Fruit fly (Drosophila melanogaster): ENCODE measurements around the gene ND-B14.5A.
A peak's percentile ranks its signal among the peaks of the same experiment; 100 is the strongest.

ND-B14.5A gene

dm6 chrX:2166129-2166528 is 6.2 kb upstream of the ND-B14.5A start (continued):
- TF ChIP-seq chif (GFP tag; optimal IDR thresholded peaks at IDR 0.05) (peak in 1 of 2 experiments; percentile 51), CG15479 (GFP tag; optimal IDR thresholded peaks at IDR 0.05) (no peak), CG7372 (GFP tag; IDR thresholded peaks at IDR 0.05) (no peak), btn (GFP tag; optimal IDR thresholded peaks at IDR 0.05) (peak; percentile 46), maf-S (GFP tag; optimal IDR thresholded peaks at IDR 0.05) (no peak), CG6689 (GFP tag; IDR thresholded peaks at IDR 0.05) (peak; percentile 45; the same call in 1 of the 2 replicates), CG14050 (GFP tag; IDR thresholded peaks at IDR 0.05) (peak; percentile 50; the same call in 2 of the 3 replicates), Vsx1 (GFP tag; optimal IDR thresholded peaks at IDR 0.05) (no peak), lola (GFP tag; optimal IDR thresholded peaks at IDR 0.05) (no peak), MTF-1 (GFP tag; optimal IDR thresholded peaks at IDR 0.05; ENCODE audit: borderline replicate concordance) (no peak), CG2889 (GFP tag; IDR thresholded peaks at IDR 0.05) (0 out of 3 replicates have a peak, but pooled peaks have one; percentile 15), prd (optimal IDR thresholded peaks at IDR 0.05) (no peak), prd (GFP tag; IDR thresholded peaks at IDR 0.05) (peak; percentile 78; the same call in 2 of the 3 replicates), CG4820 (GFP tag; optimal IDR thresholded peaks at IDR 0.05) (peak; percentile 44), CG2712 (tag; optimal IDR thresholded peaks at IDR 0.05) (peak; percentile 52), CG18262 (tag; optimal IDR thresholded peaks at IDR 0.05) (peak; percentile 36), HLH3B (GFP tag; IDR thresholded peaks at IDR 0.05) (peak; percentile 83), usp (GFP tag; optimal IDR thresholded peaks at IDR 0.05) (no peak), CG11085 (GFP tag; IDR thresholded peaks at IDR 0.05) (no peak), gem (tag; optimal IDR thresholded peaks at IDR 0.05) (peak; percentile 60), hkb (optimal IDR thresholded peaks at IDR 0.05) (no peak), hkb (GFP tag; IDR thresholded peaks at IDR 0.05) (peak; percentile 65), sens (GFP tag) (peak; percentile 66), esg (GFP tag; conservative IDR thresholded peaks at IDR 0.05) (peak; percentile 51), stc (GFP tag; IDR thresholded peaks at IDR 0.05) (peak; percentile 43; the same call in 1 of the 2 replicates), CG3995 (GFP tag; optimal IDR thresholded peaks at IDR 0.05) (no peak), az2 (GFP tag; optimal IDR thresholded peaks at IDR 0.05) (peak; percentile 49), CG10209 (GFP tag; optimal IDR thresholded peaks at IDR 0.05) (no peak), CG5245 (GFP tag; optimal IDR thresholded peaks at IDR 0.05) (peak; percentile 14), CG8359 (GFP tag; optimal IDR thresholded peaks at IDR 0.05; ENCODE audit: borderline replicate concordance) (no peak), ap (GFP tag; IDR thresholded peaks at IDR 0.05) (peak; percentile 38; the same call in 1 of the 2 replicates), Asciz (GFP tag; optimal IDR thresholded peaks at IDR 0.05) (peak; percentile 44), klu (GFP tag; IDR thresholded peaks at IDR 0.05) (no peak), CG30403 (GFP tag; optimal IDR thresholded peaks at IDR 0.05) (peak; percentile 43), CG12744 (GFP tag; optimal IDR thresholded peaks at IDR 0.05) (no peak), HLH54F (GFP tag; optimal IDR thresholded peaks at IDR 0.05) (no peak), chn (GFP tag; optimal IDR thresholded peaks at IDR 0.05) (peak; percentile 38), HmgD (GFP tag; optimal IDR thresholded peaks at IDR 0.05) (no peak), fd96Cb (tag; optimal IDR thresholded peaks at IDR 0.05) (peak; percentile 51), bab2 (GFP tag; optimal IDR thresholded peaks at IDR 0.05) (peak; percentile 40), chinmo (GFP tag; IDR thresholded peaks at IDR 0.05; ENCODE audit: partially characterized antibody) (no peak), ttk (GFP tag; IDR thresholded peaks at IDR 0.05) (peak; percentile 35; the same call in 1 of the 2 replicates), E2f1 (GFP tag; IDR thresholded peaks at IDR 0.05) (peak; percentile 46; the same call in 1 of the 2 replicates), CG1024 (GFP tag; IDR thresholded peaks at IDR 0.05) (peak; percentile 47; the same call in 1 of the 2 replicates), wek (GFP tag; optimal IDR thresholded peaks at IDR 0.05) (no peak), CG14710 (tag; optimal IDR thresholded peaks at IDR 0.05) (peak; percentile 17), lbe (GFP tag; optimal IDR thresholded peaks at IDR 0.05) (no peak), CG10321 (GFP tag; IDR thresholded peaks at IDR 0.05) (no peak), CG8388 (GFP tag; optimal IDR thresholded peaks at IDR 0.05) (peak; percentile 56), BtbVII (GFP tag; optimal IDR thresholded peaks at IDR 0.05) (no peak), pan (optimal IDR thresholded peaks at IDR 0.05) (no peak), pan (GFP tag; optimal IDR thresholded peaks at IDR 0.05 in 1 of 2, IDR thresholded peaks at IDR 0.05 in 1 of 2) (peak in 1 of 2 experiments; percentile 47)
